Worm (Caenorhabditis elegans): ENCODE measurements around the gene D2096.11.
"Not testable (repeated sequence)": the region's sequence is repeated elsewhere in the genome, so short reads cannot be mapped to it uniquely, and the experiment has no call there.

D2096.11 gene

DNA sequence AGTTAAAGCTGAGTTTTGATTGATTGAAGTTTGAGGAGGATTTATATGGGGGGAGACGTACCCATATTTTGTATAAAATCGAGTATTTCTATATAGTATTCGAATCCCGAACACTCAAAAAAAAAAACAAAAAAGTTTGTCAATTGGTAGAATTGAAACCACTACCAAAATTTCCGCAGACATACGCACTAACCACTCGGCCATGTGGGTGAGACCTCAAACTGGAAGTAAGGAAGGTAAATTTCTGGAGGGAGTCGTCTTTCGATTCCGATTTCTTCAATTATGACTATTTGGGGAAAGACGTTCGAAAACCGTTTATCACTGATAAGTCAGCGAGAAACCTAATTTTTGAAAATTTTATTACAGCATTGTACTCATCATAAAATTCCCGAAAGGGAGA is 18.5 kb upstream of the D2096.11 start:
- TF ChIP-seq Y48G9A.11 (GFP tag; IDR thresholded peaks at IDR 0.05) (peak; percentile 50), D1046.2 (GFP tag; IDR thresholded peaks at IDR 0.05) (peak; percentile 88; the same call in 1 of the 2 replicates), saeg-2 (GFP tag; IDR thresholded peaks at IDR 0.05) (0 out of 2 replicates have a peak, but pooled peaks have one; percentile 20), egl-43 (GFP tag; IDR thresholded peaks at IDR 0.05) (peak; percentile 86), ZK337.2 (GFP tag; IDR thresholded peaks at IDR 0.05) (peak; percentile 78), arid-1 (GFP tag; conservative IDR thresholded peaks at IDR 0.05) (peak; percentile 81), dmd-8 (GFP tag; IDR thresholded peaks at IDR 0.05) (peak; percentile 95), lin-1 (GFP tag; IDR thresholded peaks at IDR 0.05) (peak; percentile 63), ceh-44 (GFP tag; IDR thresholded peaks at IDR 0.05) (peak; percentile 66; the same call in 1 of the 2 replicates), tra-1 (GFP tag; IDR thresholded peaks at IDR 0.05) (0 out of 2 replicates have a peak, but pooled peaks have one; percentile 35), lim-7 (GFP tag; IDR thresholded peaks at IDR 0.05) (peak; percentile 92), F26F4.8 (GFP tag; conservative IDR thresholded peaks at IDR 0.05) (peak; percentile 90), madf-9 (GFP tag; conservative IDR thresholded peaks at IDR 0.05) (peak; percentile 67), snpc-1.2 (GFP tag; IDR thresholded peaks at IDR 0.05) (peak; percentile 72; the same call in 1 of the 2 replicates), aha-1 (tag) (peak; percentile 5), lin-38 (GFP tag; IDR thresholded peaks at IDR 0.05) (peak; percentile 71), nhr-41 (GFP tag; IDR thresholded peaks at IDR 0.05) (peak; percentile 67), madf-5 (GFP tag; IDR thresholded peaks at IDR 0.05) (0 out of 4 replicates have a peak, but pooled peaks of 1 of the 2 experiments have one; percentile 58), mdt-29 (GFP tag; IDR thresholded peaks at IDR 0.05) (peak; percentile 40; the same call in 1 of the 2 replicates), Y105C5A.15 (GFP tag; IDR thresholded peaks at IDR 0.05) (peak; percentile 78; the same call in 1 of the 2 replicates), F44E2.7 (GFP tag; IDR thresholded peaks at IDR 0.05) (0 out of 2 replicates have a peak, but pooled peaks have one; percentile 19), pha-4 (GFP tag; IDR thresholded peaks at IDR 0.05) (peak; percentile 80; the same call in 1 of the 2 replicates), ctbp-1 (GFP tag; IDR thresholded peaks at IDR 0.05) (peak; percentile 69), vab-7 (GFP tag; IDR thresholded peaks at IDR 0.05) (peak; percentile 71), dmd-6 (GFP tag; IDR thresholded peaks at IDR 0.05) (peak; percentile 36; the same call in 1 of the 2 replicates)
- not testable (repeated sequence) for TF ChIP-seq pha-4 (tag; optimal IDR thresholded peaks at IDR 0.05)

DNA sequence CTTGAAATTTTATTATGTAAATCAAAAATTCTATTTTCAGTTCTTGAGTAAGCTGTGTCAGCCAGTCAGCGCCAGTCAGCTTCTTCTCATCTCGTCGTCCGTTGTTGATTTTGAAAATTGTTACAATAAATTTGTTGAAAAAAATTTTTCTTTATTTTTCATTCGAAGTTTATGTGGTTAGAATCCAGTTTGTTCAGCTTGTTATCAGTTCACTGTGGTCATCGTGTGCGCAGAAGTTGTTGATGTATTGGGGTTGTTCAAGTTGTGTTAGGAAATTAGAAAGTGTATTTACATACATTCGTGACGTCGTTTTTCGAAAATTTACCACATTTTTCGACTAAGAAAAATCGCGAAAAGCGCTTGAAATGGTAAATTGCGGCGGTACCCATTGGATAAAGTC is 3.8 kb upstream of the D2096.11 start:
- no peak for TF ChIP-seq ztf-11 (tag; optimal IDR thresholded peaks at IDR 0.05)
- no peak for TF ChIP-seq snpc-4 (tag; optimal IDR thresholded peaks at IDR 0.05)
- no peak for TF ChIP-seq egl-43 (GFP tag; IDR thresholded peaks at IDR 0.05)
- no peak for TF ChIP-seq lin-1 (GFP tag; IDR thresholded peaks at IDR 0.05)
- TF ChIP-seq hif-1 (tag; optimal IDR thresholded peaks at IDR 0.05), result no peak
- no peak for TF ChIP-seq Y75B8A.6 (GFP tag; IDR thresholded peaks at IDR 0.05)
- TF ChIP-seq lin-29 (GFP tag; IDR thresholded peaks at IDR 0.05), result no peak
- TF ChIP-seq pha-4 (GFP tag; IDR thresholded peaks at IDR 0.05), result no peak
- no peak for TF ChIP-seq pha-4 (tag; optimal IDR thresholded peaks at IDR 0.05)
- no peak for TF ChIP-seq ztf-7 (tag; optimal IDR thresholded peaks at IDR 0.05)
- no peak for TF ChIP-seq nhr-25 (tag; optimal IDR thresholded peaks at IDR 0.05; ENCODE audit: borderline replicate concordance, insufficient read depth)
- no peak for TF ChIP-seq lsy-2 (tag; optimal IDR thresholded peaks at IDR 0.05)
- TF ChIP-seq ZK546.5 (tag; optimal IDR thresholded peaks at IDR 0.05), result no peak
- no peak for TF ChIP-seq D1046.2 (GFP tag; IDR thresholded peaks at IDR 0.05)
- TF ChIP-seq nhr-76 (tag; optimal IDR thresholded peaks at IDR 0.05), result no peak
- no peak for TF ChIP-seq zfp-3 (GFP tag; conservative IDR thresholded peaks at IDR 0.05)
- TF ChIP-seq F44E2.7 (GFP tag; IDR thresholded peaks at IDR 0.05), result no peak

DNA sequence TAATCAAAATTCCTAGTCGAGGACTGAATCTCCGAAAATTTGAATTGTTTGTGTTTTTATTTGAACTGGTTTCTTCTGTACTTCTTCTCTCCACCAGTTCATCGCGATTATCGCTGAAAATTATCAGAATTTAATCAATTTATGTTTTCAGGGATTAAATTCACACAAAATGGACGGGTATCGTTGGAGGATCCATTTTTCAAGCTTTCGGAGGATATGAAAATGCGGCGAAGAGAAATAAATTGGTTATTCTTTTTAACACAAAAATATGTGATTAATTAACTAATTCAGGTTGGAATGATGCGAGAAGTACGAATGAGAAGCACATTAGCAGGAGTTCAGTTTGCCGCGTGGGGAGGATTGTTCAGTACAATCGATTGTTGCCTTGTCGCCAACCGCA is 2.3 kb upstream of the D2096.11 start, which contains the start of gene timm-17B.2:
Gene timm-17B.2 (plus strand): TSS at position 301 of the 400 bp plus-strand sequence.
- TF ChIP-seq F37D6.2 (tag; optimal IDR thresholded peaks at IDR 0.05) (no peak), php-3 (GFP tag; IDR thresholded peaks at IDR 0.05) (no peak), aha-1 (tag) (peak; percentile 40)
